Worm (Caenorhabditis elegans) whole organism, young adult: ENCODE results near the gene lact-5.

Source experiments
- C17E4.6 ChIP-seq: fragments of 200-800 bp; sonication (Bioruptor generic); IDR thresholded peaks from 2 replicates; pipeline ENCODE4 v1.3.6; 2022; ENCODE audit warnings: missing genetic modification reagents, missing genetic modification characterization, missing compliant biosample characterization
- F57A8.1 ChIP-seq: fragments of 200-800 bp; sonication (Bioruptor generic); optimal IDR thresholded peaks from 2 replicates; lab custom pipeline; 2018; ENCODE audit warnings: mild to moderate bottlenecking, missing genetic modification characterization, moderate library complexity, missing compliant biosample characterization
- K11D2.4 ChIP-seq: fragments of 200-800 bp; sonication (Bioruptor generic); IDR thresholded peaks from 2 replicates; pipeline ENCODE4 v1.3.6; 2022; ENCODE audit warnings: missing genetic modification reagents, missing genetic modification characterization, missing compliant biosample characterization
- T26A5.8 ChIP-seq: sonication (generic microtip); optimal IDR thresholded peaks from 2 replicates; lab custom pipeline; 2016; ENCODE audit warnings: missing genetic modification characterization, missing compliant biosample characterization
- Y53G8AR.9 ChIP-seq: fragments of 200-800 bp; sonication (Bioruptor generic); conservative IDR thresholded peaks from 2 replicates; pipeline ENCODE4 v1.3.6; 2022; ENCODE audit warnings: missing genetic modification reagents, missing genetic modification characterization, missing compliant biosample characterization
- Y56A3A.18 ChIP-seq: fragments of 200-800 bp; sonication (Bioruptor generic); IDR thresholded peaks from 2 replicates; pipeline ENCODE4 v1.3.6; 2022; ENCODE audit warnings: missing genetic modification reagents, missing genetic modification characterization, missing compliant biosample characterization
- Y95B8A.8 ChIP-seq: fragments of 200-800 bp; sonication (Bioruptor generic); IDR thresholded peaks from 2 replicates; pipeline ENCODE4 v1.3.6; 2022; ENCODE audit warnings: missing genetic modification reagents, missing genetic modification characterization, missing compliant biosample characterization
- atf-7 ChIP-seq: sonication (generic microtip); optimal IDR thresholded peaks from 2 replicates; lab custom pipeline; 2017; ENCODE audit warnings: mild to moderate bottlenecking, missing genetic modification characterization, missing compliant biosample characterization
- attf-3 ChIP-seq: fragments of 200-800 bp; sonication (Bioruptor generic); conservative IDR thresholded peaks from 2 replicates; pipeline ENCODE4 v1.3.6; 2022; ENCODE audit warnings: missing genetic modification reagents, missing genetic modification characterization, missing compliant biosample characterization
- attf-6 ChIP-seq: fragments of 200-800 bp; sonication (Bioruptor generic); IDR thresholded peaks from 2 replicates; pipeline ENCODE4 v1.3.6; 2022; ENCODE audit warnings: missing genetic modification reagents, missing genetic modification characterization, missing compliant biosample characterization
- bed-1 ChIP-seq: fragments of 200-800 bp; sonication (Bioruptor generic); IDR thresholded peaks from 2 replicates; pipeline ENCODE4 v1.3.6; 2022; ENCODE audit warnings: missing genetic modification reagents, missing genetic modification characterization, missing compliant biosample characterization
- ccch-3 ChIP-seq: fragments of 200-800 bp; sonication (Bioruptor generic); optimal IDR thresholded peaks from 2 replicates; lab custom pipeline; 2018; ENCODE audit warnings: mild to moderate bottlenecking, missing genetic modification characterization, missing compliant biosample characterization
- cebp-1 ChIP-seq, 2 experiments: fragments of 200-800 bp in 1 of 2; sonication (Bioruptor generic) in 1 of 2; sonication (generic microtip) in 1 of 2; IDR thresholded peaks in 1 of 2; optimal IDR thresholded peaks in 1 of 2; 2 replicates each; pipeline versions ENCODE4 v1.3.6 to Lab custom; 2017 to 2022; ENCODE audit warnings: missing compliant biosample characterization in 2 of 2, missing genetic modification characterization in 2 of 2, mild to moderate bottlenecking in 1 of 2, missing genetic modification reagents in 1 of 2, moderate library complexity in 1 of 2
- cebp-2 ChIP-seq: fragments of 200-800 bp; sonication (Bioruptor generic); IDR thresholded peaks from 2 replicates; pipeline ENCODE4 v1.3.6; 2022; ENCODE audit warnings: missing genetic modification characterization, missing compliant biosample characterization
- ceh-100 ChIP-seq: fragments of 200-800 bp; sonication (Bioruptor generic); IDR thresholded peaks from 2 replicates; pipeline ENCODE4 v1.3.6; 2022; ENCODE audit warnings: missing genetic modification reagents, missing genetic modification characterization, missing compliant biosample characterization
- ceh-91 ChIP-seq: fragments of 200-800 bp; sonication (Bioruptor generic); IDR thresholded peaks from 2 replicates; pipeline ENCODE4 v1.3.6; 2022; ENCODE audit warnings: missing genetic modification reagents, missing genetic modification characterization, missing compliant biosample characterization
- die-1 ChIP-seq: sonication (generic microtip); optimal IDR thresholded peaks from 2 replicates; lab custom pipeline; 2016; ENCODE audit warnings: missing genotype, mild to moderate bottlenecking, missing genetic modification characterization, missing compliant biosample characterization
- dox-1 ChIP-seq: fragments of 200-800 bp; sonication (Bioruptor generic); IDR thresholded peaks from 2 replicates; pipeline ENCODE4 v1.3.6; 2022; ENCODE audit warnings: missing genetic modification reagents, missing genetic modification characterization, missing compliant biosample characterization
- dpl-1 ChIP-seq: fragments of 150-350 bp; optimal IDR thresholded peaks from 2 replicates; lab custom pipeline; 2014; ENCODE audit warnings: missing biosample characterization, missing genetic modification reagents, missing genetic modification characterization
- egl-18 ChIP-seq: fragments of 200-800 bp; sonication (Bioruptor generic); IDR thresholded peaks from 2 replicates; pipeline ENCODE4 v1.3.6; 2022; ENCODE audit warnings: missing genetic modification reagents, missing genetic modification characterization, missing compliant biosample characterization
- egl-44 ChIP-seq: fragments of 200-800 bp; sonication (Bioruptor generic); IDR thresholded peaks from 2 replicates; pipeline ENCODE4 v1.3.6; 2022; ENCODE audit warnings: missing genetic modification reagents, missing genetic modification characterization, missing compliant biosample characterization
- ets-4 ChIP-seq: fragments of 200-800 bp; sonication (Bioruptor generic); optimal IDR thresholded peaks from 2 replicates; lab custom pipeline; 2018; ENCODE audit warnings: mild to moderate bottlenecking, missing genetic modification characterization, missing compliant biosample characterization
- fkh-3 ChIP-seq: sonication (generic microtip); optimal IDR thresholded peaks from 2 replicates; lab custom pipeline; 2016; ENCODE audit warnings: mild to moderate bottlenecking, missing genetic modification characterization, missing compliant biosample characterization
- hlh-26 ChIP-seq: fragments of 200-800 bp; sonication (Bioruptor generic); conservative IDR thresholded peaks from 2 replicates; pipeline ENCODE4 v1.3.6; 2022; ENCODE audit warnings: missing genetic modification reagents, missing genetic modification characterization, missing compliant biosample characterization
- hmg-1.2 ChIP-seq: fragments of 200-800 bp; sonication (Bioruptor generic); IDR thresholded peaks from 2 replicates; pipeline ENCODE4 v1.3.6; 2022; ENCODE audit warnings: missing genetic modification reagents, missing genetic modification characterization, missing compliant biosample characterization
- hmg-20 ChIP-seq: fragments of 200-800 bp; sonication (Bioruptor generic); IDR thresholded peaks from 2 replicates; pipeline ENCODE4 v1.3.6; 2022; ENCODE audit warnings: missing genetic modification reagents, missing genetic modification characterization, missing compliant biosample characterization
- hsf-1 ChIP-seq: fragments of 200-800 bp; sonication (Bioruptor generic); IDR thresholded peaks from 2 replicates; pipeline ENCODE4 v1.3.6; 2022; ENCODE audit warnings: missing genetic modification reagents, missing genetic modification characterization, missing compliant biosample characterization
- let-526 ChIP-seq: fragments of 200-800 bp; sonication (Bioruptor generic); IDR thresholded peaks from 2 replicates; pipeline ENCODE4 v1.3.6; 2022; ENCODE audit warnings: missing genetic modification reagents, missing genetic modification characterization, missing compliant biosample characterization
- let-607 ChIP-seq, 2 experiments: fragments of 200-800 bp in 1 of 2; sonication (Bioruptor generic) in 1 of 2; sonication (generic microtip) in 1 of 2; optimal IDR thresholded peaks; 2 replicates each; lab custom pipeline; 2016 to 2018; ENCODE audit warnings: mild to moderate bottlenecking in 2 of 2, missing compliant biosample characterization in 2 of 2, missing genetic modification characterization in 2 of 2, moderate library complexity in 2 of 2, missing genotype in 1 of 2
- lin-35 ChIP-seq, 3 experiments: fragments of 150-350 bp in 2 of 3; sonication (generic microtip) in 1 of 3; optimal IDR thresholded peaks; 2 replicates each; lab custom pipeline; 2014 to 2018; ENCODE audit warnings: missing biosample characterization in 3 of 3, missing genetic modification characterization in 3 of 3, missing genetic modification reagents in 3 of 3
- lin-54 ChIP-seq: fragments of 200-800 bp; sonication (Bioruptor generic); optimal IDR thresholded peaks from 2 replicates; lab custom pipeline; 2018; ENCODE audit warnings: mild to moderate bottlenecking, missing genetic modification characterization, missing compliant biosample characterization
- lir-1 ChIP-seq: fragments of 200-800 bp; sonication (Bioruptor generic); conservative IDR thresholded peaks from 2 replicates; pipeline ENCODE4 v1.3.6; 2022; ENCODE audit warnings: missing genetic modification reagents, missing genetic modification characterization, missing compliant biosample characterization
- lsl-1 ChIP-seq: fragments of 200-800 bp; sonication (Bioruptor generic); optimal IDR thresholded peaks from 2 replicates; lab custom pipeline; 2018; ENCODE audit warnings: mild to moderate bottlenecking, missing genetic modification characterization, moderate library complexity, missing compliant biosample characterization
- mcd-1 ChIP-seq: fragments of 200-800 bp; sonication (Bioruptor generic); IDR thresholded peaks from 2 replicates; pipeline ENCODE4 v1.3.6; 2022; ENCODE audit warnings: missing genetic modification reagents, missing genetic modification characterization, missing compliant biosample characterization
- mel-28 ChIP-seq: sonication (generic microtip); optimal IDR thresholded peaks from 2 replicates; lab custom pipeline; 2016; ENCODE audit warnings: borderline replicate concordance, mild to moderate bottlenecking, missing genetic modification characterization, missing compliant biosample characterization
- nhr-80 ChIP-seq: sonication (generic microtip); optimal IDR thresholded peaks from 2 replicates; lab custom pipeline; 2016; ENCODE audit warnings: missing genetic modification characterization, missing compliant biosample characterization
- rcor-1 ChIP-seq: fragments of 200-800 bp; sonication (Bioruptor generic); IDR thresholded peaks from 2 replicates; pipeline ENCODE4 v1.3.6; 2022; ENCODE audit warnings: missing genetic modification reagents, missing genetic modification characterization, missing compliant biosample characterization
- snpc-3.4 ChIP-seq: sonication (generic microtip); optimal IDR thresholded peaks from 2 replicates; lab custom pipeline; 2017; ENCODE audit warnings: missing genetic modification characterization, mild to moderate bottlenecking, missing compliant biosample characterization, antibody characterized with exemption, moderate library complexity, missing genotype, missing genetic modification reagents
- tbp1 ChIP-seq: fragments of 200-800 bp; sonication (Bioruptor generic); optimal IDR thresholded peaks from 2 replicates; lab custom pipeline; 2018; ENCODE audit warnings: mild to moderate bottlenecking, missing genetic modification characterization, missing compliant biosample characterization
- unc-130 ChIP-seq: sonication (generic microtip); optimal IDR thresholded peaks from 2 replicates; lab custom pipeline; 2016; ENCODE audit warnings: missing genetic modification reagents, missing genetic modification characterization, missing compliant biosample characterization
- xnd-1 ChIP-seq: sonication (generic microtip); optimal IDR thresholded peaks from 2 replicates; lab custom pipeline; 2016; ENCODE audit warnings: missing genotype, missing genetic modification reagents, missing genetic modification characterization, missing compliant biosample characterization
- zfh-2 ChIP-seq: fragments of 200-800 bp; sonication (Bioruptor generic); conservative IDR thresholded peaks from 2 replicates; pipeline ENCODE4 v1.3.6; 2022; ENCODE audit warnings: missing genetic modification reagents, missing genetic modification characterization, missing compliant biosample characterization
- zim-3 ChIP-seq: sonication (generic microtip); optimal IDR thresholded peaks from 2 replicates; lab custom pipeline; 2017; ENCODE audit warnings: mild to moderate bottlenecking, missing genetic modification characterization, moderate library complexity, missing compliant biosample characterization
- ztf-18 ChIP-seq: sonication (generic microtip); optimal IDR thresholded peaks from 2 replicates; lab custom pipeline; 2016; ENCODE audit warnings: missing genotype, mild to moderate bottlenecking, missing genetic modification characterization, missing compliant biosample characterization
- ztf-28 ChIP-seq: fragments of 200-800 bp; sonication (Bioruptor generic); IDR thresholded peaks from 2 replicates; pipeline ENCODE4 v1.3.6; 2022; ENCODE audit warnings: missing genetic modification reagents, missing genetic modification characterization, missing compliant biosample characterization
- ztf-3 ChIP-seq: fragments of 200-800 bp; sonication (Bioruptor generic); optimal IDR thresholded peaks from 2 replicates; lab custom pipeline; 2018; ENCODE audit warnings: mild to moderate bottlenecking, missing genetic modification characterization, missing compliant biosample characterization

lact-5 gene

ce11 chrII:4857086-4857485 is 35.5 kb upstream of the lact-5 start:
- TF ChIP-seq mel-28 (tag; lab: Kevin White, UChicago) (no peak), nhr-80 (tag; lab: Kevin White, UChicago) (peak; percentile 89), cebp-2 (GFP tag; lab: Robert Waterston, UW) (no peak), dox-1 (GFP tag; lab: Robert Waterston, UW) (peak; percentile 54; the same call in 1 of the 2 replicates), ztf-28 (no peak), ceh-100 (GFP tag; lab: Robert Waterston, UW) (no peak), fkh-3 (tag; lab: Kevin White, UChicago) (no peak), rcor-1 (GFP tag; lab: Robert Waterston, UW) (no peak), atf-7 (tag; lab: Kevin White, UChicago) (no peak), attf-3 (GFP tag; lab: Robert Waterston, UW) (no peak), ets-4 (GFP tag; lab: Kevin White, UChicago) (peak; percentile 36), hmg-20 (GFP tag; lab: Robert Waterston, UW) (no peak), hsf-1 (GFP tag; lab: Robert Waterston, UW) (no peak), let-526 (GFP tag; lab: Robert Waterston, UW) (no peak), zfh-2 (GFP tag; lab: Robert Waterston, UW) (no peak), xnd-1 (tag; lab: Kevin White, UChicago) (no peak), K11D2.4 (GFP tag; lab: Robert Waterston, UW) (no peak), lir-1 (GFP tag; lab: Robert Waterston, UW) (no peak), attf-6 (GFP tag; lab: Robert Waterston, UW) (no peak), Y56A3A.18 (GFP tag; lab: Robert Waterston, UW) (no peak), ceh-91 (GFP tag; lab: Robert Waterston, UW) (no peak), cebp-1 (GFP tag; IDR thresholded peaks at IDR 0.05; lab: Robert Waterston, UW) (no peak), cebp-1 (tag; optimal IDR thresholded peaks at IDR 0.05; lab: Kevin White, UChicago) (peak; percentile 14), snpc-3.4 (no peak), lsl-1 (no peak), T26A5.8 (tag; lab: Kevin White, UChicago) (no peak), ccch-3 (GFP tag; lab: Kevin White, UChicago) (no peak), ztf-3 (GFP tag; lab: Kevin White, UChicago) (no peak), die-1 (tag; lab: Kevin White, UChicago) (no peak), C17E4.6 (GFP tag; lab: Robert Waterston, UW) (no peak), hlh-26 (GFP tag; lab: Robert Waterston, UW) (no peak), Y95B8A.8 (GFP tag; lab: Robert Waterston, UW) (no peak), let-607 (tag; optimal IDR thresholded peaks at IDR 0.05; lab: Kevin White, UChicago) (no peak), zim-3 (tag; lab: Kevin White, UChicago) (no peak), Y53G8AR.9 (GFP tag; lab: Robert Waterston, UW) (no peak), lin-54 (GFP tag; lab: Kevin White, UChicago) (peak; percentile 21), lin-35 (GFP tag; optimal IDR thresholded peaks at IDR 0.05; lab: Kevin White, UChicago) (no peak), hmg-1.2 (GFP tag; lab: Robert Waterston, UW) (no peak; the same call in 1 of the 2 replicates), bed-1 (GFP tag; lab: Robert Waterston, UW) (no peak), dpl-1 (GFP tag; lab: Kevin White, UChicago) (no peak), egl-44 (GFP tag; lab: Robert Waterston, UW) (no peak), mcd-1 (GFP tag; lab: Robert Waterston, UW) (no peak), ztf-18 (tag; lab: Kevin White, UChicago) (peak; percentile 15), tbp1 (peak; percentile 15), F57A8.1 (GFP tag; lab: Kevin White, UChicago) (no peak), egl-18 (GFP tag; lab: Robert Waterston, UW) (no peak), unc-130 (GFP tag; lab: Kevin White, UChicago) (no peak)
